Fruit fly (Drosophila melanogaster) whole organism, embryonic: ENCODE measurements around the gene Fas3.

Source experiments
- CG7745 ChIP-seq: fragments of 200-800 bp; sonication (Bioruptor generic); optimal IDR thresholded peaks from 2 replicates; lab custom pipeline; 2018; ENCODE audit warnings: missing biosample characterization, mild to moderate bottlenecking, missing genetic modification characterization, moderate library complexity
- CG9817 ChIP-seq: fragments of 200-800 bp; sonication (Bioruptor generic); optimal IDR thresholded peaks from 2 replicates; lab custom pipeline; 2018; ENCODE audit warnings: missing biosample characterization, mild to moderate bottlenecking, missing genetic modification characterization, moderate library complexity
- Hr51 ChIP-seq, 2 experiments: fragments of 200-800 bp; sonication (Bioruptor generic); optimal IDR thresholded peaks; 2 replicates in 1 of 2; 3 replicates in 1 of 2; lab custom pipeline; 2016 to 2018; ENCODE audit warnings: missing biosample characterization in 2 of 2, missing genetic modification characterization in 2 of 2, mild to moderate bottlenecking in 1 of 2, moderate library complexity in 1 of 2
- Lhr ChIP-seq: fragments of 200-800 bp; sonication (Bioruptor generic); optimal IDR thresholded peaks from 3 replicates; lab custom pipeline; 2017; ENCODE audit warnings: mild to moderate bottlenecking, missing biosample characterization, missing genetic modification reagents, missing genetic modification characterization
- NK7.1 ChIP-seq: fragments of 200-800 bp; sonication (Bioruptor generic); optimal IDR thresholded peaks from 3 replicates; lab custom pipeline; 2016; ENCODE audit warnings: missing biosample characterization, missing genetic modification characterization
- Sry-δ ChIP-seq: fragments of 200-800 bp; sonication (Bioruptor generic); optimal IDR thresholded peaks from 2 replicates; lab custom pipeline; 2016; ENCODE audit warnings: missing biosample characterization, missing genetic modification characterization
- Xrp1 ChIP-seq: fragments of 200-800 bp; sonication (Bioruptor generic); IDR thresholded peaks from 2 replicates; pipeline ENCODE4 v1.3.6; 2022; ENCODE audit warnings: missing biosample characterization, missing genetic modification characterization
- ftz-f1 ChIP-seq: fragments of 200-800 bp; sonication (Bioruptor generic); optimal IDR thresholded peaks from 2 replicates; lab custom pipeline; 2016; ENCODE audit warnings: missing biosample characterization, missing genetic modification characterization
- kni ChIP-seq: fragments of 200-800 bp; sonication (Bioruptor generic); optimal IDR thresholded peaks from 3 replicates; lab custom pipeline; 2017; ENCODE audit warnings: mild to moderate bottlenecking, missing biosample characterization, missing genetic modification reagents, missing genetic modification characterization
- lbe ChIP-seq: fragments of 200-800 bp; sonication (Bioruptor generic); optimal IDR thresholded peaks from 2 replicates; lab custom pipeline; 2016; ENCODE audit warnings: missing biosample characterization, mild to moderate bottlenecking, missing genetic modification characterization
- mam ChIP-seq: fragments of 200-800 bp; sonication (Bioruptor generic); optimal IDR thresholded peaks from 3 replicates; lab custom pipeline; 2016; ENCODE audit warnings: missing biosample characterization, missing genetic modification characterization
- nerfin-1 ChIP-seq: fragments of 200-800 bp; sonication (Bioruptor generic); optimal IDR thresholded peaks from 3 replicates; lab custom pipeline; 2019; ENCODE audit warnings: missing biosample characterization, mild to moderate bottlenecking, missing genetic modification characterization, moderate library complexity
- schlank ChIP-seq: fragments of 200-800 bp; sonication (Bioruptor generic); optimal IDR thresholded peaks from 2 replicates; lab custom pipeline; 2018; ENCODE audit warnings: missing biosample characterization, mild to moderate bottlenecking, missing genetic modification characterization
- stc ChIP-seq: fragments of 200-800 bp; sonication (Bioruptor generic); IDR thresholded peaks from 2 replicates; pipeline ENCODE4 v1.3.6; 2022; ENCODE audit warnings: missing biosample characterization, missing genetic modification characterization

dm6 chr2L:18320933-18321332, 1.0 kb downstream of the Fas3 start:
- no peak for TF ChIP-seq CG7745
- no peak for TF ChIP-seq lbe (GFP tag; lab: Kevin White, UChicago)
- TF ChIP-seq CG9817 (tag; lab: Kevin White, UChicago): no peak
- TF ChIP-seq Lhr: no peak
- TF ChIP-seq nerfin-1 (tag; lab: Kevin White, UChicago): no peak
- TF ChIP-seq kni (GFP tag; lab: Kevin White, UChicago): no peak
- TF ChIP-seq ftz-f1 (GFP tag; lab: Kevin White, UChicago): no peak
- TF ChIP-seq Xrp1 (GFP tag; lab: Robert Waterston, UW): no peak
- TF ChIP-seq stc (GFP tag; lab: Robert Waterston, UW): no peak
- no peak for TF ChIP-seq schlank (tag; lab: Kevin White, UChicago)
- TF ChIP-seq mam (GFP tag; lab: Kevin White, UChicago): no peak
- TF ChIP-seq NK7.1 (GFP tag; lab: Kevin White, UChicago): no peak
- TF ChIP-seq Sry-δ (GFP tag; lab: Kevin White, UChicago): no peak
- no peak for TF ChIP-seq Hr51 (GFP tag; optimal IDR thresholded peaks at IDR 0.05; lab: Kevin White, UChicago)
